Fruit fly (Drosophila melanogaster) whole organism, embryonic: ENCODE results near the gene CG15717.

Experiments
- ATbp ChIP-seq: fragments of 200-800 bp; sonication (Bioruptor generic); optimal IDR thresholded peaks from 2 replicates; lab custom pipeline; 2017; ENCODE audit warnings: missing biosample characterization, mild to moderate bottlenecking, missing genetic modification characterization, missing genetic modification reagents
- Atf6 ChIP-seq: fragments of 200-800 bp; sonication (Bioruptor generic); IDR thresholded peaks from 2 replicates; pipeline ENCODE4 v1.3.6; 2022; ENCODE audit warnings: missing biosample characterization, missing genetic modification characterization
- Awh ChIP-seq: fragments of 200-800 bp; sonication (Bioruptor generic); IDR thresholded peaks from 2 replicates; pipeline ENCODE4, ENCODE4 v1.3.6; 2022; ENCODE audit warnings: missing biosample characterization, missing genetic modification characterization
- BEAF-32 ChIP-seq: fragments of 200-800 bp; sonication (Bioruptor generic); optimal IDR thresholded peaks from 3 replicates; lab custom pipeline; 2017; ENCODE audit warnings: missing biosample characterization, missing genetic modification characterization, mild to moderate bottlenecking, moderate library complexity, missing genetic modification reagents
- C15 ChIP-seq: fragments of 200-800 bp; sonication (Bioruptor generic); IDR thresholded peaks from 3 replicates; pipeline ENCODE4 v1.3.6; 2022; ENCODE audit warnings: missing biosample characterization, missing genetic modification characterization
- CG10147 ChIP-seq: fragments of 200-800 bp; sonication (Bioruptor generic); optimal IDR thresholded peaks from 2 replicates; lab custom pipeline; 2019; ENCODE audit warnings: missing biosample characterization, mild to moderate bottlenecking, missing genetic modification characterization, moderate library complexity
- CG1024 ChIP-seq: fragments of 200-800 bp; sonication (Bioruptor generic); IDR thresholded peaks from 2 replicates; pipeline ENCODE4 v1.3.6; 2022; ENCODE audit warnings: missing biosample characterization, missing genetic modification characterization
- CG12219 ChIP-seq: fragments of 200-800 bp; sonication (Bioruptor generic); optimal IDR thresholded peaks from 3 replicates; lab custom pipeline; 2018; ENCODE audit warnings: missing biosample characterization, mild to moderate bottlenecking, missing genetic modification characterization
- CG13424 ChIP-seq: fragments of 200-800 bp; sonication (Bioruptor generic); optimal IDR thresholded peaks from 2 replicates; lab custom pipeline; 2019; ENCODE audit warnings: missing biosample characterization, mild to moderate bottlenecking, missing genetic modification characterization, moderate library complexity
- CG13775 ChIP-seq: fragments of 200-800 bp; sonication (Bioruptor generic); optimal IDR thresholded peaks from 3 replicates; lab custom pipeline; 2017; ENCODE audit warnings: missing biosample characterization, mild to moderate bottlenecking, missing genetic modification characterization
- CG14441 ChIP-seq: fragments of 200-800 bp; sonication (Bioruptor generic); IDR thresholded peaks from 2 replicates; pipeline ENCODE4 v1.3.6; 2022; ENCODE audit warnings: missing biosample characterization, missing genetic modification characterization
- CG17328 ChIP-seq: fragments of 200-800 bp; sonication (Bioruptor generic); IDR thresholded peaks from 2 replicates; pipeline ENCODE4 v1.3.6; 2022; ENCODE audit warnings: missing biosample characterization, missing genetic modification characterization
- CG2712 ChIP-seq: fragments of 200-800 bp; optimal IDR thresholded peaks from 3 replicates; lab custom pipeline; 2019; ENCODE audit warnings: missing biosample characterization, mild to moderate bottlenecking, missing genetic modification characterization, moderate library complexity
- CG31224 ChIP-seq: fragments of 200-800 bp; sonication (Bioruptor generic); IDR thresholded peaks from 2 replicates; pipeline ENCODE4 v1.3.6; 2022; ENCODE audit warnings: missing biosample characterization, missing genetic modification characterization
- CG43689 ChIP-seq: fragments of 200-800 bp; sonication (Bioruptor generic); IDR thresholded peaks from 2 replicates; pipeline ENCODE4 v1.3.6; 2022; ENCODE audit warnings: missing biosample characterization, missing genetic modification characterization
- CG5953 ChIP-seq: fragments of 200-800 bp; sonication (Bioruptor generic); IDR thresholded peaks from 2 replicates; pipeline ENCODE4 v1.3.6; 2022; ENCODE audit warnings: missing biosample characterization, missing genetic modification characterization
- CG6689 ChIP-seq: fragments of 200-800 bp; sonication (Bioruptor generic); IDR thresholded peaks from 2 replicates; pipeline ENCODE4 v1.3.6; 2022; ENCODE audit warnings: missing biosample characterization, missing genetic modification characterization
- CG8924 ChIP-seq: fragments of 200-800 bp; optimal IDR thresholded peaks from 3 replicates; lab custom pipeline; 2019; ENCODE audit warnings: missing biosample characterization, mild to moderate bottlenecking, missing genetic modification characterization, moderate library complexity
- CG9215 ChIP-seq: fragments of 200-800 bp; sonication (Bioruptor generic); IDR thresholded peaks from 2 replicates; pipeline ENCODE4 v1.3.6; 2022; ENCODE audit warnings: missing biosample characterization, missing genetic modification characterization
- CG9727 ChIP-seq: fragments of 200-800 bp; sonication (Bioruptor generic); optimal IDR thresholded peaks from 3 replicates; lab custom pipeline; 2017; ENCODE audit warnings: missing biosample characterization, mild to moderate bottlenecking, missing genetic modification characterization
- Dp ChIP-seq: fragments of 200-800 bp; sonication (Bioruptor generic); optimal IDR thresholded peaks from 2 replicates; lab custom pipeline; 2018; ENCODE audit warnings: missing biosample characterization, mild to moderate bottlenecking, missing genetic modification characterization, moderate library complexity
- Ets97D ChIP-seq: fragments of 200-800 bp; sonication (Bioruptor generic); optimal IDR thresholded peaks from 3 replicates; lab custom pipeline; 2016; ENCODE audit warnings: missing biosample characterization, missing genetic modification characterization
- HLHmδ ChIP-seq: fragments of 200-800 bp; sonication (Bioruptor generic); optimal IDR thresholded peaks from 2 replicates; lab custom pipeline; 2018; ENCODE audit warnings: missing biosample characterization, mild to moderate bottlenecking, missing genetic modification characterization, moderate library complexity
- Hey ChIP-seq: fragments of 200-800 bp; sonication (Bioruptor generic); optimal IDR thresholded peaks from 3 replicates; lab custom pipeline; 2018; ENCODE audit warnings: missing biosample characterization, mild to moderate bottlenecking, missing genetic modification characterization
- Hmx ChIP-seq: fragments of 200-800 bp; sonication (Bioruptor generic); optimal IDR thresholded peaks from 2 replicates; lab custom pipeline; 2016; ENCODE audit warnings: missing biosample characterization, missing genetic modification characterization
- Hr39 ChIP-seq: fragments of >200 bp; optimal IDR thresholded peaks from 2 replicates; lab custom pipeline; 2017
- MBD-R2 ChIP-seq: fragments of 200-800 bp; sonication (Bioruptor generic); IDR thresholded peaks from 2 replicates; pipeline ENCODE4 v1.3.6; 2022; ENCODE audit warnings: missing biosample characterization, missing genetic modification characterization
- Med ChIP-seq: fragments of 200-800 bp; sonication (Bioruptor generic); peaks from one replicate; lab custom pipeline; 2016; ENCODE audit warnings: missing biosample characterization, missing genetic modification characterization, mild to moderate bottlenecking, inconsistent platforms, moderate library complexity
- Meics ChIP-seq: fragments of 200-800 bp; sonication (Bioruptor generic); optimal IDR thresholded peaks from 2 replicates; lab custom pipeline; 2017; ENCODE audit warnings: missing biosample characterization, mild to moderate bottlenecking, missing genetic modification characterization
- NfI ChIP-seq: fragments of 200-800 bp; sonication (Bioruptor generic); optimal IDR thresholded peaks from 3 replicates; lab custom pipeline; 2018; ENCODE audit warnings: missing biosample characterization, mild to moderate bottlenecking, missing genetic modification characterization, moderate library complexity
- Oaz ChIP-seq: fragments of 200-800 bp; sonication (Bioruptor generic); IDR thresholded peaks from 2 replicates; pipeline ENCODE4 v1.3.6; 2022; ENCODE audit warnings: missing biosample characterization, missing genetic modification characterization
- ac ChIP-seq: fragments of 200-800 bp; sonication (Bioruptor generic); optimal IDR thresholded peaks from 3 replicates; lab custom pipeline; 2017; ENCODE audit warnings: missing biosample characterization, mild to moderate bottlenecking, missing genetic modification characterization
- bowl ChIP-seq: fragments of 200-800 bp; sonication (Bioruptor generic); IDR thresholded peaks from 2 replicates; pipeline ENCODE4 v1.3.6; 2022; ENCODE audit warnings: missing biosample characterization, missing genetic modification characterization
- chm ChIP-seq: fragments of 200-800 bp; sonication (Bioruptor generic); IDR thresholded peaks from 2 replicates; pipeline ENCODE4 v1.3.6; 2022; ENCODE audit warnings: missing biosample characterization, missing genetic modification characterization
- ci ChIP-seq: fragments of 200-800 bp; sonication (Bioruptor generic); IDR thresholded peaks from 3 replicates; pipeline ENCODE4 v1.3.6; 2022; ENCODE audit warnings: missing biosample characterization, missing genetic modification characterization
- exex ChIP-seq: fragments of 200-800 bp; sonication (Bioruptor generic); optimal IDR thresholded peaks from 4 replicates; lab custom pipeline; 2018; ENCODE audit warnings: missing biosample characterization, mild to moderate bottlenecking, missing genetic modification characterization, moderate library complexity
- gsb-n ChIP-seq: fragments of 200-800 bp; sonication (Bioruptor generic); optimal IDR thresholded peaks from 3 replicates; lab custom pipeline; 2018; ENCODE audit warnings: missing biosample characterization, mild to moderate bottlenecking, missing genetic modification characterization
- jumu ChIP-seq: fragments of 200-800 bp; sonication (Bioruptor generic); optimal IDR thresholded peaks from 3 replicates; lab custom pipeline; 2016; ENCODE audit warnings: missing biosample characterization, missing genetic modification characterization
- nerfin-2 ChIP-seq: fragments of 200-800 bp; sonication (Bioruptor generic); IDR thresholded peaks from 2 replicates; pipeline ENCODE4 v1.3.6; 2022; ENCODE audit warnings: missing biosample characterization, missing genetic modification characterization; ENCODE audit not compliant: partially characterized antibody
- pita ChIP-seq: fragments of 200-800 bp; sonication (Bioruptor generic); optimal IDR thresholded peaks from 2 replicates; lab custom pipeline; 2017; ENCODE audit warnings: missing biosample characterization, mild to moderate bottlenecking, missing genetic modification characterization
- row ChIP-seq: fragments of 200-800 bp; sonication (Bioruptor generic); IDR thresholded peaks from 3 replicates; pipeline ENCODE4 v1.3.6; 2022; ENCODE audit warnings: missing biosample characterization, missing genetic modification characterization
- sens ChIP-seq: fragments of 200-800 bp; sonication (Bioruptor generic); peaks from one replicate; lab custom pipeline; 2016; ENCODE audit warnings: missing biosample characterization, missing genetic modification characterization
- so ChIP-seq: fragments of 200-800 bp; sonication (Bioruptor generic); IDR thresholded peaks from 3 replicates; pipeline ENCODE4 v1.3.6; 2022; ENCODE audit warnings: missing biosample characterization, missing genetic modification characterization
- trh ChIP-seq: fragments of 200-800 bp; sonication (Bioruptor generic); optimal IDR thresholded peaks from 2 replicates; lab custom pipeline; 2016; ENCODE audit warnings: missing biosample characterization, missing genetic modification characterization
- tx ChIP-seq: fragments of 200-800 bp; sonication (Bioruptor generic); optimal IDR thresholded peaks from 2 replicates; lab custom pipeline; 2016; ENCODE audit warnings: missing biosample characterization, missing genetic modification characterization
- z ChIP-seq: fragments of 200-800 bp; sonication (Bioruptor generic); IDR thresholded peaks from 3 replicates; pipeline ENCODE4 v1.3.6; 2022; ENCODE audit warnings: missing biosample characterization, missing genetic modification characterization

CG15717 gene

DNA sequence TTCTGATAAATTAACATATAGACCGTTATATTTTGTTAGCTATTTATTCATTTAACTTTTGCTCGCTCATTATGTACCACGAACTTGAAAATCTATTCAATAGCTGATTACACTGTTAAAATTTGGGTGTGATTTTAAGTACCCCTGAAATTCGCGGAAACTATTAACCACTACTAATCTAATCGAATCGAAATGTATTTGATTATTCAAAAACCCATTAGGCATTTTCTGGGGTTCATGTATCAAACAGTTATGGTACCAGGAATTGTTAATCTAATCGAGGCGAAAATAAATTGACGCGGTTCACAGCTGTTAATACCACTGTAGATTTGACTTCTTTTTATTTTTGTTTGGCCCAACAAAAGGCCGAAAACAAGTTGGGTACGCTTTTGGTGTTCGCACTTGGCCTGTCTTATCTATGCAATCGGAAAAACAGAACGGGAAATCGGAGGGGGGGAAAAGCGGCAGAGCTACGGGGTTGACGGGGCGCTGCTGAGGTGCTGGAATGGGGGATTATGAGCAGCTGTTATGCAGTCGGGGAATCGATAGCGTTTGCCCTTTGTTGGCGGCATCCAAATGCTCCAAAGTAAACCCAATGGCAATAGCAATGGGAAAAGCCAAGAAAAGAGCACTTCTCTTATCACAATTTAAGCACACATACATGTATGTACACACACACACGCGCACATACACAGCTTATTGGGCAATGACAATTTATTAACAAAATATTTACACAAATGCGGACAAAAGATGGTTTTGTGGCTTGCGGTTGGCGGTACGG lies 40.5 kb upstream of the CG15717 start (continued):
- no peak for TF ChIP-seq CG31224 (GFP tag; lab: Robert Waterston, UW)
- TF ChIP-seq row (GFP tag; lab: Robert Waterston, UW): peak; percentile 67
- no peak for TF ChIP-seq CG9215
- TF ChIP-seq CG8924 (tag; lab: Kevin White, UChicago): peak; percentile 32
- TF ChIP-seq CG12219 (GFP tag; lab: Kevin White, UChicago): peak; percentile 41
- no peak for TF ChIP-seq so (GFP tag; lab: Robert Waterston, UW)
- peak; percentile 54 for TF ChIP-seq NfI (GFP tag; lab: Kevin White, UChicago)
- TF ChIP-seq MBD-R2: no peak
- 0 out of 2 replicates have a peak, but pooled peaks have one; percentile 7 for TF ChIP-seq CG14441 (GFP tag; lab: Robert Waterston, UW)
- no peak for TF ChIP-seq BEAF-32 (GFP tag; lab: Kevin White, UChicago)
- TF ChIP-seq trh (GFP tag; lab: Kevin White, UChicago): no peak
- TF ChIP-seq Oaz (GFP tag; lab: Robert Waterston, UW): no peak
- TF ChIP-seq exex: peak; percentile 97
- TF ChIP-seq Hmx (GFP tag; lab: Kevin White, UChicago): no peak
- no peak for TF ChIP-seq ac
- TF ChIP-seq Dp (GFP tag; lab: Kevin White, UChicago): no peak
- TF ChIP-seq jumu: peak; percentile 27
- TF ChIP-seq Meics (GFP tag; lab: Kevin White, UChicago): peak; percentile 26
- TF ChIP-seq Hr39: no peak
- TF ChIP-seq CG13424: peak; percentile 2
- no peak for TF ChIP-seq nerfin-2 (GFP tag; lab: Robert Waterston, UW)
- TF ChIP-seq CG2712 (tag; lab: Kevin White, UChicago): peak; percentile 26
- peak; percentile 55 for TF ChIP-seq ATbp (GFP tag; lab: Kevin White, UChicago)
- 0 out of 3 replicates have a peak, but pooled peaks have one; percentile 59 for TF ChIP-seq ci (GFP tag; lab: Robert Waterston, UW)
- TF ChIP-seq gsb-n (tag; lab: Kevin White, UChicago): no peak
- peak; percentile 37; the same call in 1 of the 2 replicates for TF ChIP-seq CG6689 (GFP tag; lab: Robert Waterston, UW)
- no peak for TF ChIP-seq pita (GFP tag; lab: Kevin White, UChicago)

dm6 chrX:13089375-13089774 lies 39.4 kb upstream of the CG15717 start:
- TF ChIP-seq CG10147 (GFP tag; lab: Kevin White, UChicago): no peak
- TF ChIP-seq chm (GFP tag; lab: Robert Waterston, UW): peak; percentile 28; the same call in 1 of the 2 replicates
- 0 out of 2 replicates have a peak, but pooled peaks have one; percentile 44 for TF ChIP-seq Awh (GFP tag; lab: Robert Waterston, UW)
- peak; percentile 96 for TF ChIP-seq CG13775 (GFP tag; lab: Kevin White, UChicago)
- TF ChIP-seq Hey: no peak
- 0 out of 2 replicates have a peak, but pooled peaks have one; percentile 21 for TF ChIP-seq CG43689 (GFP tag; lab: Robert Waterston, UW)
- TF ChIP-seq z (GFP tag; lab: Robert Waterston, UW): no peak
- peak; percentile 23 for TF ChIP-seq CG9727 (GFP tag; lab: Kevin White, UChicago)
- TF ChIP-seq CG17328 (GFP tag; lab: Robert Waterston, UW): peak; percentile 19; the same call in 1 of the 2 replicates
- TF ChIP-seq CG1024 (GFP tag; lab: Robert Waterston, UW): 0 out of 2 replicates have a peak, but pooled peaks have one; percentile 4
- TF ChIP-seq HLHmδ: peak; percentile 20
- no peak for TF ChIP-seq tx
- peak; percentile 60 for TF ChIP-seq Ets97D (GFP tag; lab: Kevin White, UChicago)
- peak; percentile 41 for TF ChIP-seq Med (GFP tag; lab: Kevin White, UChicago)
- TF ChIP-seq C15: no peak
- TF ChIP-seq sens (GFP tag; lab: Kevin White, UChicago): peak; percentile 32
- 0 out of 2 replicates have a peak, but pooled peaks have one; percentile 9 for TF ChIP-seq bowl (GFP tag; lab: Robert Waterston, UW)
- TF ChIP-seq CG5953 (GFP tag; lab: Robert Waterston, UW): 0 out of 2 replicates have a peak, but pooled peaks have one; percentile 4
- TF ChIP-seq Atf6 (GFP tag; lab: Robert Waterston, UW): no peak
